Fruit fly (Drosophila melanogaster): ENCODE measurements around the gene Edg84A.

The Edg84A gene

dm6 chr3R:6646740-6647139 lies 37.5 kb upstream of the Edg84A start, which contains the start of gene Taf1 (continued):
- TF ChIP-seq CG16815 (GFP tag; optimal IDR thresholded peaks at IDR 0.05): no peak
- peak; percentile 79 for TF ChIP-seq Med (GFP tag)
- TF ChIP-seq Lim3 (GFP tag; IDR thresholded peaks at IDR 0.05): no peak
- 0 out of 3 replicates have a peak, but pooled peaks have one; percentile 11 for TF ChIP-seq CG16813 (GFP tag; IDR thresholded peaks at IDR 0.05; ENCODE audit: partially characterized antibody)
- TF ChIP-seq bigmax (GFP tag; optimal IDR thresholded peaks at IDR 0.05): peak; percentile 28
- TF ChIP-seq CG17186 (GFP tag; optimal IDR thresholded peaks at IDR 0.05): peak; percentile 82
- peak; percentile 41 for TF ChIP-seq Dp (GFP tag; optimal IDR thresholded peaks at IDR 0.05)
- no peak for TF ChIP-seq CG4730 (GFP tag; IDR thresholded peaks at IDR 0.05)
- TF ChIP-seq CG17829 (tag; optimal IDR thresholded peaks at IDR 0.05): peak; percentile 48
- TF ChIP-seq abd-A (tag; optimal IDR thresholded peaks at IDR 0.05): no peak
- peak; percentile 56 for TF ChIP-seq row (GFP tag; IDR thresholded peaks at IDR 0.05)
- no peak for TF ChIP-seq CG9437 (GFP tag; optimal IDR thresholded peaks at IDR 0.05)
- TF ChIP-seq Dip3 (GFP tag; optimal IDR thresholded peaks at IDR 0.05): no peak
- TF ChIP-seq CG1602 (GFP tag; optimal IDR thresholded peaks at IDR 0.05): no peak
- TF ChIP-seq CG13624 (GFP tag; optimal IDR thresholded peaks at IDR 0.05): peak; percentile 36
- TF ChIP-seq CG3726 (GFP tag; IDR thresholded peaks at IDR 0.05): no peak
- no peak for TF ChIP-seq CG12236 (GFP tag; optimal IDR thresholded peaks at IDR 0.05)
- TF ChIP-seq Dll (GFP tag; IDR thresholded peaks at IDR 0.05; ENCODE audit: partially characterized antibody): peak; percentile 49; the same call in 2 of the 4 replicates
- no peak for TF ChIP-seq ken (GFP tag; IDR thresholded peaks at IDR 0.05)
- TF ChIP-seq GATAe (GFP tag; conservative IDR thresholded peaks at IDR 0.05): peak; percentile 72; the same call in 1 of the 2 replicates
- TF ChIP-seq tup (GFP tag; optimal IDR thresholded peaks at IDR 0.05): no peak
- peak; percentile 98 for TF ChIP-seq gfzf (GFP tag; optimal IDR thresholded peaks at IDR 0.05)
- no peak for TF ChIP-seq CG14860 (GFP tag; IDR thresholded peaks at IDR 0.05; ENCODE audit: partially characterized antibody)
- TF ChIP-seq CG9932 (GFP tag; IDR thresholded peaks at IDR 0.05): peak; percentile 23; the same call in 1 of the 2 replicates
- peak; percentile 95 for TF ChIP-seq MBD-R2 (GFP tag; IDR thresholded peaks at IDR 0.05)
- TF ChIP-seq Stat92E (GFP tag; optimal IDR thresholded peaks at IDR 0.05): peak in 1 of 3 experiments; percentile 27
- TF ChIP-seq MESR4 (GFP tag; optimal IDR thresholded peaks at IDR 0.05): peak; percentile 99
- peak; percentile 40; the same call in 1 of the 2 replicates for TF ChIP-seq Dref (GFP tag; IDR thresholded peaks at IDR 0.05)
- TF ChIP-seq crol (GFP tag; IDR thresholded peaks at IDR 0.05): peak; percentile 98
- peak; percentile 45 for TF ChIP-seq Rfx (GFP tag; IDR thresholded peaks at IDR 0.05)
- no peak for TF ChIP-seq onecut (GFP tag; IDR thresholded peaks at IDR 0.05)
- TF ChIP-seq phol (tag; optimal IDR thresholded peaks at IDR 0.05): peak; percentile 64
- TF ChIP-seq pita (GFP tag; optimal IDR thresholded peaks at IDR 0.05): peak; percentile 85
- TF ChIP-seq hb (GFP tag; IDR thresholded peaks at IDR 0.05; ENCODE audit: partially characterized antibody): no peak
- no peak for TF ChIP-seq shn (GFP tag; optimal IDR thresholded peaks at IDR 0.05)
- no peak for TF ChIP-seq CG6254 (GFP tag; optimal IDR thresholded peaks at IDR 0.05)
- no peak for TF ChIP-seq CG7839 (tag; optimal IDR thresholded peaks at IDR 0.05)
- peak in 1 of 2 experiments; percentile 21 for TF ChIP-seq crp (GFP tag; optimal IDR thresholded peaks at IDR 0.05)
- no peak for TF ChIP-seq CG11085 (GFP tag; IDR thresholded peaks at IDR 0.05)
- TF ChIP-seq CG1832 (GFP tag; optimal IDR thresholded peaks at IDR 0.05): no peak
- TF ChIP-seq aop (GFP tag; IDR thresholded peaks at IDR 0.05): no peak
- TF ChIP-seq Mes4 (GFP tag; optimal IDR thresholded peaks at IDR 0.05): peak; percentile 15
- TF ChIP-seq CG15514 (GFP tag; optimal IDR thresholded peaks at IDR 0.05): peak; percentile 83
- 0 out of 3 replicates have a peak, but pooled peaks have one; percentile 13 for TF ChIP-seq mld (GFP tag; IDR thresholded peaks at IDR 0.05; ENCODE audit: partially characterized antibody)
- peak; percentile 29; the same call in 1 of the 2 replicates for TF ChIP-seq amos (GFP tag; IDR thresholded peaks at IDR 0.05; ENCODE audit: partially characterized antibody)
- TF ChIP-seq maf-S (GFP tag; optimal IDR thresholded peaks at IDR 0.05): peak; percentile 8
- TF ChIP-seq hkb (optimal IDR thresholded peaks at IDR 0.05): no peak
- 0 out of 2 replicates have a peak, but pooled peaks have one; percentile 9 for TF ChIP-seq hkb (GFP tag; IDR thresholded peaks at IDR 0.05)
- TF ChIP-seq CG33213 (GFP tag; optimal IDR thresholded peaks at IDR 0.05): peak; percentile 66
- no peak for TF ChIP-seq CG31441 (GFP tag; IDR thresholded peaks at IDR 0.05)

Measured in whole organism, embryonic.